Worm (Caenorhabditis elegans) whole organism, late embryonic: ENCODE data around the gene npl-4.1.

Experiments
- C08G9.2 ChIP-seq: sonication (generic microtip); optimal IDR thresholded peaks from 2 replicates; lab custom pipeline; 2016; ENCODE audit warnings: mild to moderate bottlenecking, missing genetic modification characterization, moderate library complexity, missing compliant biosample characterization
- F13H6.1 ChIP-seq: sonication (generic microtip); optimal IDR thresholded peaks from 2 replicates; lab custom pipeline; 2016; ENCODE audit warnings: missing genetic modification characterization, missing compliant biosample characterization
- K02D7.2 ChIP-seq: sonication (generic microtip); optimal IDR thresholded peaks from 2 replicates; lab custom pipeline; 2017; ENCODE audit warnings: mild to moderate bottlenecking, missing genetic modification characterization, missing compliant biosample characterization
- K09A11.1 ChIP-seq: sonication (generic microtip); optimal IDR thresholded peaks from 2 replicates; lab custom pipeline; 2017; ENCODE audit warnings: antibody characterized with exemption, mild to moderate bottlenecking, missing genetic modification characterization, missing compliant biosample characterization; ENCODE audit not compliant: insufficient read depth
- T23F11.4 ChIP-seq: fragments of 200-800 bp; sonication (Bioruptor generic); optimal IDR thresholded peaks from 2 replicates; lab custom pipeline; 2018; ENCODE audit warnings: mild to moderate bottlenecking, missing genetic modification characterization, missing compliant biosample characterization
- Y22D7AL.16 ChIP-seq: sonication (generic microtip); optimal IDR thresholded peaks from 2 replicates; lab custom pipeline; 2016; ENCODE audit warnings: missing genetic modification characterization, missing compliant biosample characterization
- ahr-1 ChIP-seq: sonication (generic microtip); optimal IDR thresholded peaks from 2 replicates; lab custom pipeline; 2016; ENCODE audit warnings: missing genetic modification characterization, missing compliant biosample characterization
- ceh-14 ChIP-seq: sonication (generic microtip); optimal IDR thresholded peaks from 2 replicates; lab custom pipeline; 2016; ENCODE audit warnings: missing genotype, missing genetic modification characterization, missing compliant biosample characterization
- ceh-19 ChIP-seq: fragments of 200-800 bp; sonication (Bioruptor generic); optimal IDR thresholded peaks from 2 replicates; lab custom pipeline; 2018; ENCODE audit warnings: mild to moderate bottlenecking, missing genetic modification characterization, missing compliant biosample characterization
- ceh-30 ChIP-seq: fragments of 150-350 bp; optimal IDR thresholded peaks from 2 replicates; lab custom pipeline; 2014; ENCODE audit warnings: missing biosample characterization, missing genetic modification characterization
- ceh-34 ChIP-seq: sonication (generic microtip); optimal IDR thresholded peaks from 2 replicates; lab custom pipeline; 2016; ENCODE audit warnings: mild to moderate bottlenecking, missing genetic modification characterization, missing compliant biosample characterization
- ceh-45 ChIP-seq: fragments of 200-800 bp; sonication (Bioruptor generic); IDR thresholded peaks from 2 replicates; pipeline ENCODE4 v1.3.6; 2022; ENCODE audit warnings: missing genetic modification reagents, missing genetic modification characterization, missing compliant biosample characterization
- ceh-9 ChIP-seq: sonication (generic microtip); optimal IDR thresholded peaks from 2 replicates; lab custom pipeline; 2016; ENCODE audit warnings: mild to moderate bottlenecking, missing genetic modification characterization, inconsistent platforms, missing compliant biosample characterization
- elt-4 ChIP-seq: sonication (generic microtip); optimal IDR thresholded peaks from 2 replicates; lab custom pipeline; 2016; ENCODE audit warnings: missing genetic modification characterization, missing compliant biosample characterization
- ets-4 ChIP-seq: sonication (generic microtip); optimal IDR thresholded peaks from 2 replicates; lab custom pipeline; 2016; ENCODE audit warnings: missing genetic modification characterization, missing compliant biosample characterization
- eyg-1 ChIP-seq: sonication (generic microtip); optimal IDR thresholded peaks from 2 replicates; lab custom pipeline; 2016; ENCODE audit warnings: missing genotype, missing genetic modification characterization, missing compliant biosample characterization
- fax-1 ChIP-seq: sonication (generic microtip); optimal IDR thresholded peaks from 2 replicates; lab custom pipeline; 2016; ENCODE audit warnings: missing genotype, missing genetic modification characterization, missing compliant biosample characterization
- gmeb-2 ChIP-seq: sonication (generic microtip); optimal IDR thresholded peaks from 2 replicates; lab custom pipeline; 2016; ENCODE audit warnings: missing genetic modification characterization, inconsistent platforms, missing compliant biosample characterization
- hlh-15 ChIP-seq: sonication (generic microtip); optimal IDR thresholded peaks from 2 replicates; lab custom pipeline; 2016; ENCODE audit warnings: missing genetic modification characterization, missing compliant biosample characterization
- hlh-8 ChIP-seq: sonication (generic microtip); optimal IDR thresholded peaks from 2 replicates; lab custom pipeline; 2016; ENCODE audit warnings: missing genotype, missing genetic modification characterization, missing compliant biosample characterization
- lim-6 ChIP-seq: sonication (generic microtip); optimal IDR thresholded peaks from 2 replicates; lab custom pipeline; 2016; ENCODE audit warnings: missing genetic modification characterization, missing compliant biosample characterization
- lin-11 ChIP-seq: fragments of 200-800 bp; sonication (Bioruptor generic); optimal IDR thresholded peaks from 2 replicates; lab custom pipeline; 2018; ENCODE audit warnings: mild to moderate bottlenecking, missing genetic modification characterization, missing compliant biosample characterization
- nhr-11 ChIP-seq: fragments of 150-350 bp; optimal IDR thresholded peaks from 2 replicates; lab custom pipeline; 2014; ENCODE audit warnings: missing biosample characterization, missing genetic modification characterization
- nhr-232 ChIP-seq: sonication (generic microtip); optimal IDR thresholded peaks from 2 replicates; lab custom pipeline; 2016; ENCODE audit warnings: missing genetic modification characterization, missing compliant biosample characterization
- npax-4 ChIP-seq: sonication (generic microtip); optimal IDR thresholded peaks from 2 replicates; lab custom pipeline; 2016; ENCODE audit warnings: missing genetic modification characterization, missing compliant biosample characterization
- odd-2 ChIP-seq: sonication (generic microtip); optimal IDR thresholded peaks from 2 replicates; lab custom pipeline; 2017; ENCODE audit warnings: antibody characterized with exemption, mild to moderate bottlenecking, missing genetic modification characterization, missing compliant biosample characterization
- pat-9 ChIP-seq: fragments of 200-800 bp; sonication (Bioruptor generic); optimal IDR thresholded peaks from 2 replicates; lab custom pipeline; 2018; ENCODE audit warnings: mild to moderate bottlenecking, missing genetic modification characterization, moderate library complexity, missing compliant biosample characterization
- pha-2 ChIP-seq: sonication (generic microtip); optimal IDR thresholded peaks from 2 replicates; lab custom pipeline; 2017; ENCODE audit warnings: mild to moderate bottlenecking, missing genetic modification characterization, missing compliant biosample characterization
- pros-1 ChIP-seq: fragments of 150-350 bp; optimal IDR thresholded peaks from 2 replicates; lab custom pipeline; 2014; ENCODE audit warnings: missing biosample characterization, missing genetic modification reagents, missing genetic modification characterization
- sdc-2 ChIP-seq: sonication (generic microtip); optimal IDR thresholded peaks from 2 replicates; lab custom pipeline; 2016; ENCODE audit warnings: missing genotype, missing genetic modification characterization, missing compliant biosample characterization
- sox-2 ChIP-seq: fragments of 200-800 bp; sonication (Bioruptor generic); IDR thresholded peaks from 2 replicates; pipeline ENCODE4 v1.3.6; 2022; ENCODE audit warnings: missing genetic modification reagents, missing genetic modification characterization, missing compliant biosample characterization
- sox-4 ChIP-seq: sonication (generic microtip); optimal IDR thresholded peaks from 2 replicates; lab custom pipeline; 2017; ENCODE audit warnings: mild to moderate bottlenecking, missing genetic modification characterization, inconsistent platforms, missing compliant biosample characterization
- syd-9 ChIP-seq: sonication (generic microtip); optimal IDR thresholded peaks from 2 replicates; lab custom pipeline; 2016; ENCODE audit warnings: mild to moderate bottlenecking, missing genetic modification characterization, moderate library complexity, missing compliant biosample characterization
- ttx-3 ChIP-seq: sonication (generic microtip); optimal IDR thresholded peaks from 2 replicates; lab custom pipeline; 2016; ENCODE audit warnings: missing genetic modification reagents, missing genetic modification characterization, missing compliant biosample characterization
- unc-3 ChIP-seq, 2 experiments: fragments of 200-800 bp in 1 of 2; sonication (Bioruptor generic) in 1 of 2; sonication (generic microtip) in 1 of 2; conservative IDR thresholded peaks in 1 of 2; optimal IDR thresholded peaks in 1 of 2; 2 replicates each; pipeline versions ENCODE4 v1.3.6 to Lab custom; 2016 to 2022; ENCODE audit warnings: missing compliant biosample characterization in 2 of 2, missing genetic modification characterization in 2 of 2, missing genetic modification reagents in 1 of 2
- unc-42 ChIP-seq: sonication (generic microtip); optimal IDR thresholded peaks from 2 replicates; lab custom pipeline; 2016; ENCODE audit warnings: missing genotype, missing genetic modification characterization, missing compliant biosample characterization
- unc-86 ChIP-seq: sonication (generic microtip); optimal IDR thresholded peaks from 2 replicates; lab custom pipeline; 2016; ENCODE audit warnings: missing genetic modification characterization, missing compliant biosample characterization
- zip-5 ChIP-seq: sonication (generic microtip); optimal IDR thresholded peaks from 2 replicates; lab custom pipeline; 2016; ENCODE audit warnings: missing genetic modification characterization, missing compliant biosample characterization

npl-4.1 gene

ce11 chrII:5633453-5633852 is 2.3 kb downstream of the npl-4.1 start:
- no peak for TF ChIP-seq ets-4 (tag; lab: Kevin White, UChicago)
- no peak for TF ChIP-seq zip-5 (tag; lab: Kevin White, UChicago)
- no peak for TF ChIP-seq lim-6 (tag; lab: Kevin White, UChicago)
- TF ChIP-seq ttx-3 (tag; lab: Kevin White, UChicago) = no peak
- no peak for TF ChIP-seq K02D7.2 (tag; lab: Kevin White, UChicago)
- no peak for TF ChIP-seq syd-9
- no peak for TF ChIP-seq ceh-45 (GFP tag; lab: Robert Waterston, UW)
- TF ChIP-seq lin-11 = no peak
- no peak for TF ChIP-seq fax-1 (tag; lab: Kevin White, UChicago)
- no peak for TF ChIP-seq ceh-19 (GFP tag; lab: Kevin White, UChicago)
- TF ChIP-seq sox-2 (GFP tag; lab: Robert Waterston, UW) = no peak
- no peak for TF ChIP-seq ceh-30 (tag; lab: Kevin White, UChicago)
- TF ChIP-seq pha-2 (tag; lab: Kevin White, UChicago) = no peak
- no peak for TF ChIP-seq nhr-11 (tag; lab: Kevin White, UChicago)

ce11 chrII:5636826-5637225 is 5.7 kb downstream of the npl-4.1 start, which contains the start of gene F59E12.8:
Gene F59E12.8 (minus strand): TSS chrII:5636926.
- no peak for TF ChIP-seq hlh-15 (tag; lab: Kevin White, UChicago)
- no peak for TF ChIP-seq unc-3 (GFP tag; conservative IDR thresholded peaks at IDR 0.05; lab: Robert Waterston, UW)
- TF ChIP-seq unc-3 (tag; optimal IDR thresholded peaks at IDR 0.05; lab: Kevin White, UChicago) = no peak
- TF ChIP-seq sox-4 (tag; lab: Kevin White, UChicago) = no peak
- TF ChIP-seq eyg-1 (tag; lab: Kevin White, UChicago) = no peak
- TF ChIP-seq hlh-8 (tag; lab: Kevin White, UChicago) = no peak
- no peak for TF ChIP-seq ceh-14 (tag; lab: Kevin White, UChicago)
- no peak for TF ChIP-seq odd-2 (tag; lab: Kevin White, UChicago)
- no peak for TF ChIP-seq ahr-1 (tag; lab: Kevin White, UChicago)
- TF ChIP-seq ceh-34 (tag; lab: Kevin White, UChicago) = no peak
- no peak for TF ChIP-seq ets-4 (tag; lab: Kevin White, UChicago)
- TF ChIP-seq ttx-3 (tag; lab: Kevin White, UChicago) = no peak
- TF ChIP-seq gmeb-2 = no peak
- no peak for TF ChIP-seq ceh-45 (GFP tag; lab: Robert Waterston, UW)
- TF ChIP-seq K02D7.2 (tag; lab: Kevin White, UChicago) = no peak
- TF ChIP-seq ceh-30 (tag; lab: Kevin White, UChicago) = no peak
- TF ChIP-seq pat-9 = no peak
- TF ChIP-seq zip-5 (tag; lab: Kevin White, UChicago) = no peak
- no peak for TF ChIP-seq fax-1 (tag; lab: Kevin White, UChicago)
- TF ChIP-seq npax-4 (tag; lab: Kevin White, UChicago) = no peak
- TF ChIP-seq unc-86 (tag; lab: Kevin White, UChicago) = no peak

ce11 chrII:5638059-5638458 is 6.9 kb downstream of the npl-4.1 start, which contains the start of gene F59E12.3:
Gene F59E12.3 (plus strand): TSS chrII:5638359.
- TF ChIP-seq ceh-9 (tag; lab: Kevin White, UChicago) (no peak), unc-42 (tag; lab: Kevin White, UChicago) (no peak), sox-4 (tag; lab: Kevin White, UChicago) (no peak), pros-1 (tag; lab: Kevin White, UChicago) (no peak), nhr-232 (no peak), T23F11.4 (GFP tag; lab: Kevin White, UChicago) (no peak), ceh-14 (tag; lab: Kevin White, UChicago) (no peak), eyg-1 (tag; lab: Kevin White, UChicago) (no peak), nhr-11 (tag; lab: Kevin White, UChicago) (no peak), sdc-2 (no peak), odd-2 (tag; lab: Kevin White, UChicago) (no peak), F13H6.1 (tag; lab: Kevin White, UChicago) (no peak), ceh-19 (GFP tag; lab: Kevin White, UChicago) (no peak), lin-11 (no peak), gmeb-2 (no peak), lim-6 (tag; lab: Kevin White, UChicago) (no peak), C08G9.2 (no peak), Y22D7AL.16 (no peak), elt-4 (tag; lab: Kevin White, UChicago) (no peak), K09A11.1 (tag; lab: Kevin White, UChicago) (no peak)
